Fruit fly (Drosophila melanogaster) whole organism, pupa: ENCODE measurements around the gene tay.

Source experiments
- CG10348 ChIP-seq: fragments of 200-800 bp; sonication (Bioruptor generic); IDR thresholded peaks from 2 replicates; pipeline ENCODE4 v1.3.6; 2022; ENCODE audit warnings: missing biosample characterization, missing genetic modification characterization
- CG12605 ChIP-seq: fragments of 200-800 bp; sonication (Bioruptor generic); IDR thresholded peaks from 2 replicates; pipeline ENCODE4 v1.3.6; 2022; ENCODE audit warnings: missing biosample characterization, missing genetic modification characterization
- CG14655 ChIP-seq: fragments of 200-800 bp; sonication (Bioruptor generic); optimal IDR thresholded peaks from 3 replicates; lab custom pipeline; 2017; ENCODE audit warnings: mild to moderate bottlenecking, missing biosample characterization, missing genetic modification reagents, missing genetic modification characterization
- CG4496 ChIP-seq: fragments of 200-800 bp; sonication (Bioruptor generic); IDR thresholded peaks from 3 replicates; pipeline ENCODE4 v1.3.6; 2022; ENCODE audit warnings: missing biosample characterization, missing genetic modification characterization
- CG8159 ChIP-seq: fragments of 200-800 bp; sonication (Bioruptor generic); optimal IDR thresholded peaks from 3 replicates; lab custom pipeline; 2018; ENCODE audit warnings: missing biosample characterization, mild to moderate bottlenecking, missing genetic modification characterization, moderate library complexity
- CG9948 ChIP-seq: fragments of 200-800 bp; sonication (Bioruptor generic); optimal IDR thresholded peaks from 2 replicates; lab custom pipeline; 2018; ENCODE audit warnings: missing biosample characterization, mild to moderate bottlenecking, missing genetic modification characterization, moderate library complexity
- D1 ChIP-seq: fragments of 200-800 bp; sonication (Bioruptor generic); optimal IDR thresholded peaks from 2 replicates; lab custom pipeline; 2018; ENCODE audit warnings: missing biosample characterization, mild to moderate bottlenecking, missing genetic modification characterization, moderate library complexity
- EcR ChIP-seq: fragments of 200-800 bp; sonication (Bioruptor generic); optimal IDR thresholded peaks from 3 replicates; lab custom pipeline; 2019; ENCODE audit warnings: missing biosample characterization, missing genetic modification characterization, mild to moderate bottlenecking, moderate library complexity, missing genetic modification reagents
- Ets98B ChIP-seq: fragments of 200-800 bp; sonication (Bioruptor generic); IDR thresholded peaks from 2 replicates; pipeline ENCODE4 v1.3.6; 2022; ENCODE audit warnings: missing biosample characterization, missing genetic modification characterization
- Pif1A ChIP-seq: fragments of 200-800 bp; sonication (Bioruptor generic); optimal IDR thresholded peaks from 3 replicates; lab custom pipeline; 2016; ENCODE audit warnings: missing biosample characterization, missing genetic modification characterization
- fd96Ca ChIP-seq: fragments of 200-800 bp; sonication (Bioruptor generic); IDR thresholded peaks from 3 replicates; pipeline ENCODE4 v1.3.6; 2022; ENCODE audit warnings: missing biosample characterization, missing genetic modification characterization
- gl ChIP-seq: fragments of 200-800 bp; sonication (Bioruptor generic); optimal IDR thresholded peaks from 2 replicates; lab custom pipeline; 2018; ENCODE audit warnings: missing biosample characterization, mild to moderate bottlenecking, missing genetic modification characterization

tay gene

dm6 chrX:15835393-15835792 is 51.7 kb downstream of the tay start, which contains the start of gene Chc:
Gene Chc, minus strand, starts transcription at chrX:15835490.
- TF ChIP-seq D1 (tag; lab: Kevin White, UChicago) (peak; percentile 54), Pif1A (GFP tag; lab: Kevin White, UChicago) (no peak), Ets98B (GFP tag; lab: Robert Waterston, UW) (peak; percentile 30; the same call in 1 of the 2 replicates), CG10348 (no peak)

DNA sequence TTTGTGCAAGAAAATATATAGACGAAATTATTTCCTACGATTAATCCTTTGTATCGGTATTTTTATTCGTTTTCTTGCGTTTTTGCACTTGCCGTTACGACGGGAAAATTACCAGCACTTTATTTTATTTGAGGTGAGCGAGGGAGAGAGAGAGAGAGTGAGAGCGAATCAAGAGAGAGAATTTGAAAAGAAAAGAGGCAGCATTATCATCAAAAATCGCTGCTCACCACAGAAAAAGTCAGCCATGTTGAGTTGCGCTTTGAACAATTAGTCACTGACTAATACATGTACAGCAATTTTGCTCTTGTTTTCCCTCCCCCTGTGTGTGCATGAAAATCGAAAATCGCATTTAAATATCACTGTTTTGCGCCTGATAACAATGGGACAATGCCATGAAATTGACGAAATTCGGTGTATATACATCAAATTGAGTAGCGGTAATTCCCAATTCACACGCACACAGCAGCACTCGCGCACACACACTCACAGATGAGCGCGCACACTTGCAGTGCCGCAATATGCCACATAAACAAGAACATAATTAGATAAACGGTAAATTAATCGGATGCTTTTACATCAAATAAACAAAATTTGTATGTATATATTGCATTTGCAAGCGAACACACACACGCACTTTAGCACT is 52.4 kb downstream of the tay start:
- TF ChIP-seq CG4496 (GFP tag; lab: Robert Waterston, UW): 0 out of 3 replicates have a peak, but pooled peaks have one; percentile 13
- TF ChIP-seq CG12605 (GFP tag; lab: Robert Waterston, UW): peak; percentile 58; the same call in 1 of the 2 replicates
- no peak for TF ChIP-seq Pif1A (GFP tag; lab: Kevin White, UChicago)
- TF ChIP-seq D1 (tag; lab: Kevin White, UChicago): no peak
- peak; percentile 1 for TF ChIP-seq gl (tag; lab: Kevin White, UChicago)
- peak; percentile 48; the same call in 1 of the 2 replicates for TF ChIP-seq Ets98B (GFP tag; lab: Robert Waterston, UW)
- TF ChIP-seq, all 21 proteins: peak for 4

DNA sequence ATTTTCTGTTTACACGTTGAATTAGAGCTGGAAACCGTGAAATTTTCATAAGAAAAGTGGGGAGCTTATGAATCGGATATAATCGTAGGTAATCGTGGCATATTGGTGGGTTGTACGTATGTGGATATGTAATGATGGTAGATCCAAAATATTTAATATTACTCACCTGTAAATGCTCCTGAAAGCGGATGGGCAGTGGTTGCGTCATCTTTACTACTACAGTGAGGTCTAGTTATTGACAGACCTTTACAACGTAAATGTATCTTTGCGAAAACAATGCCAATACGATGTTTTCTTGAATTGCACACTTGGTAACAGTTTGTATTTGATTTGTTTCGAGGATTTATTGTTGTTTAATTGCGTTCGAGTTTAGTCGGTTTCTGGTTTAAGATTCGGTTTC is 53.2 kb downstream of the tay start:
- TF ChIP-seq CG14655 (GFP tag; lab: Kevin White, UChicago) (no peak), CG9948 (tag; lab: Kevin White, UChicago) (no peak), CG8159 (no peak), EcR (GFP tag; lab: Kevin White, UChicago) (no peak), fd96Ca (no peak), CG10348 (no peak), gl (tag; lab: Kevin White, UChicago) (no peak)
